Fruit fly (Drosophila melanogaster) whole organism, embryonic: ENCODE data around the gene CG3032.

Experiments used
- Bdp1 ChIP-seq: fragments of 200-800 bp; sonication (Bioruptor generic); optimal IDR thresholded peaks from 3 replicates; lab custom pipeline; 2016; ENCODE audit warnings: missing biosample characterization, missing genetic modification characterization
- CG1024 ChIP-seq: fragments of 200-800 bp; sonication (Bioruptor generic); IDR thresholded peaks from 2 replicates; pipeline ENCODE4 v1.3.6; 2022; ENCODE audit warnings: missing biosample characterization, missing genetic modification characterization
- CG10543 ChIP-seq: fragments of 200-800 bp; sonication (Bioruptor generic); optimal IDR thresholded peaks from 3 replicates; lab custom pipeline; 2017; ENCODE audit warnings: missing biosample characterization, mild to moderate bottlenecking, missing genetic modification characterization, moderate library complexity
- CG10654 ChIP-seq: fragments of 200-800 bp; sonication (Bioruptor generic); optimal IDR thresholded peaks from 2 replicates; lab custom pipeline; 2016; ENCODE audit warnings: missing biosample characterization, missing genetic modification characterization
- CG11695 ChIP-seq: fragments of 200-800 bp; sonication (Bioruptor generic); IDR thresholded peaks from 3 replicates; pipeline ENCODE4 v1.3.6; 2022; ENCODE audit warnings: missing biosample characterization, missing genetic modification characterization
- CG12236 ChIP-seq: fragments of 200-800 bp; sonication (Bioruptor generic); optimal IDR thresholded peaks from 2 replicates; lab custom pipeline; 2016; ENCODE audit warnings: missing biosample characterization, missing genetic modification characterization
- CG13624 ChIP-seq: fragments of 200-800 bp; sonication (Bioruptor generic); optimal IDR thresholded peaks from 2 replicates; lab custom pipeline; 2016; ENCODE audit warnings: missing biosample characterization, missing genetic modification characterization
- CG13775 ChIP-seq: fragments of 200-800 bp; sonication (Bioruptor generic); optimal IDR thresholded peaks from 3 replicates; lab custom pipeline; 2017; ENCODE audit warnings: missing biosample characterization, mild to moderate bottlenecking, missing genetic modification characterization
- CG14710 ChIP-seq: fragments of 200-800 bp; sonication (Bioruptor generic); optimal IDR thresholded peaks from 3 replicates; lab custom pipeline; 2019; ENCODE audit warnings: missing biosample characterization, mild to moderate bottlenecking, missing genetic modification characterization, moderate library complexity
- CG16813 ChIP-seq: fragments of 200-800 bp; sonication (Bioruptor generic); IDR thresholded peaks from 3 replicates; pipeline ENCODE4 v1.3.6; 2022; ENCODE audit warnings: missing biosample characterization, missing genetic modification characterization; ENCODE audit not compliant: partially characterized antibody
- CG17385 ChIP-seq: fragments of 200-800 bp; sonication (Bioruptor generic); optimal IDR thresholded peaks from 3 replicates; lab custom pipeline; 2018; ENCODE audit warnings: missing biosample characterization, mild to moderate bottlenecking, missing genetic modification characterization
- CG18599 ChIP-seq: fragments of 200-800 bp; sonication (Bioruptor generic); optimal IDR thresholded peaks from 3 replicates; lab custom pipeline; 2017; ENCODE audit warnings: missing biosample characterization, missing genetic modification characterization, mild to moderate bottlenecking, moderate library complexity, missing genetic modification reagents
- CG31365 ChIP-seq: fragments of 200-800 bp; sonication (Bioruptor generic); optimal IDR thresholded peaks from 2 replicates; lab custom pipeline; 2018; ENCODE audit warnings: missing biosample characterization, mild to moderate bottlenecking, missing genetic modification characterization
- CG32532 ChIP-seq: fragments of 200-800 bp; sonication (Bioruptor generic); IDR thresholded peaks from 2 replicates; pipeline ENCODE4 v1.3.6; 2022; ENCODE audit warnings: missing biosample characterization, missing genetic modification characterization
- CG33213 ChIP-seq: fragments of 200-800 bp; sonication (Bioruptor generic); optimal IDR thresholded peaks from 3 replicates; lab custom pipeline; 2016; ENCODE audit warnings: missing biosample characterization, missing genetic modification characterization
- CG34376 ChIP-seq: fragments of 200-800 bp; sonication (Bioruptor generic); optimal IDR thresholded peaks from 2 replicates; lab custom pipeline; 2018; ENCODE audit warnings: missing biosample characterization, mild to moderate bottlenecking, missing genetic modification characterization
- CG34422 ChIP-seq: fragments of 200-800 bp; sonication (Bioruptor generic); IDR thresholded peaks from 3 replicates; pipeline ENCODE4 v1.3.6; 2022; ENCODE audit warnings: missing biosample characterization, missing genetic modification characterization
- CG4707 ChIP-seq: fragments of 200-800 bp; sonication (Bioruptor generic); optimal IDR thresholded peaks from 2 replicates; lab custom pipeline; 2018; ENCODE audit warnings: missing biosample characterization, mild to moderate bottlenecking, missing genetic modification characterization, moderate library complexity
- CG4854 ChIP-seq: fragments of 200-800 bp; sonication (Bioruptor generic); optimal IDR thresholded peaks from 2 replicates; lab custom pipeline; 2016; ENCODE audit warnings: missing biosample characterization, missing genetic modification characterization, inconsistent platforms
- CG7963 ChIP-seq: fragments of 200-800 bp; sonication (Bioruptor generic); IDR thresholded peaks from 3 replicates; pipeline ENCODE4 v1.3.6; 2022; ENCODE audit warnings: missing biosample characterization, missing genetic modification characterization; ENCODE audit not compliant: partially characterized antibody
- CG9876 ChIP-seq: fragments of 200-800 bp; sonication (Bioruptor generic); optimal IDR thresholded peaks from 2 replicates; lab custom pipeline; 2016; ENCODE audit warnings: missing biosample characterization, missing genetic modification characterization
- D19A ChIP-seq: fragments of 200-800 bp; optimal IDR thresholded peaks from 3 replicates; lab custom pipeline; 2019; ENCODE audit warnings: missing biosample characterization, mild to moderate bottlenecking, missing genetic modification characterization, moderate library complexity
- Dp ChIP-seq: fragments of 200-800 bp; sonication (Bioruptor generic); optimal IDR thresholded peaks from 2 replicates; lab custom pipeline; 2018; ENCODE audit warnings: missing biosample characterization, mild to moderate bottlenecking, missing genetic modification characterization, moderate library complexity
- GATAe ChIP-seq: fragments of 200-800 bp; sonication (Bioruptor generic); conservative IDR thresholded peaks from 2 replicates; pipeline ENCODE4 v1.3.6; 2022; ENCODE audit warnings: missing biosample characterization, missing genetic modification characterization
- Gug ChIP-seq: fragments of 200-800 bp; sonication (Bioruptor generic); IDR thresholded peaks from 4 replicates; pipeline ENCODE4 v1.3.6; 2022; ENCODE audit warnings: missing biosample characterization, missing genetic modification characterization
- HLH54F ChIP-seq: fragments of 200-800 bp; sonication (Bioruptor generic); optimal IDR thresholded peaks from 3 replicates; lab custom pipeline; 2016; ENCODE audit warnings: missing biosample characterization, missing genetic modification characterization
- Hr39 ChIP-seq: fragments of >200 bp; optimal IDR thresholded peaks from 2 replicates; lab custom pipeline; 2017
- Six4 ChIP-seq: fragments of 200-800 bp; sonication (Bioruptor generic); optimal IDR thresholded peaks from 2 replicates; lab custom pipeline; 2016; ENCODE audit warnings: missing biosample characterization, missing genetic modification characterization
- Spps ChIP-seq: fragments of 200-800 bp; sonication (Bioruptor generic); optimal IDR thresholded peaks from 2 replicates; lab custom pipeline; 2018; ENCODE audit warnings: missing biosample characterization, mild to moderate bottlenecking, missing genetic modification characterization
- TFAM ChIP-seq: fragments of 200-800 bp; sonication (Bioruptor generic); optimal IDR thresholded peaks from 2 replicates; lab custom pipeline; 2017; ENCODE audit warnings: missing biosample characterization, missing genetic modification characterization, inconsistent platforms
- aop ChIP-seq: fragments of 200-800 bp; sonication (Bioruptor generic); IDR thresholded peaks from 2 replicates; pipeline ENCODE4 v1.3.6; 2022; ENCODE audit warnings: missing biosample characterization, missing genetic modification characterization
- bowl ChIP-seq: fragments of 200-800 bp; sonication (Bioruptor generic); IDR thresholded peaks from 2 replicates; pipeline ENCODE4 v1.3.6; 2022; ENCODE audit warnings: missing biosample characterization, missing genetic modification characterization
- cas ChIP-seq: fragments of 200-800 bp; sonication (Bioruptor generic); IDR thresholded peaks from 2 replicates; pipeline ENCODE4 v1.3.6; 2022; ENCODE audit warnings: missing biosample characterization, missing genetic modification characterization
- cato ChIP-seq: fragments of 200-800 bp; sonication (Bioruptor generic); optimal IDR thresholded peaks from 2 replicates; lab custom pipeline; 2016; ENCODE audit warnings: missing biosample characterization, missing genetic modification characterization, borderline replicate concordance
- crol ChIP-seq: fragments of 200-800 bp; sonication (Bioruptor generic); IDR thresholded peaks from 2 replicates; pipeline ENCODE4 v1.3.6; 2022; ENCODE audit warnings: missing biosample characterization, missing genetic modification characterization
- en ChIP-seq: fragments of 200-800 bp; sonication (Bioruptor generic); optimal IDR thresholded peaks from 2 replicates; lab custom pipeline; 2016; ENCODE audit warnings: missing biosample characterization, missing genetic modification characterization
- exex ChIP-seq: fragments of 200-800 bp; sonication (Bioruptor generic); optimal IDR thresholded peaks from 4 replicates; lab custom pipeline; 2018; ENCODE audit warnings: missing biosample characterization, mild to moderate bottlenecking, missing genetic modification characterization, moderate library complexity
- fd64A ChIP-seq: fragments of 200-800 bp; sonication (Bioruptor generic); optimal IDR thresholded peaks from 3 replicates; lab custom pipeline; 2018; ENCODE audit warnings: missing biosample characterization, mild to moderate bottlenecking, missing genetic modification characterization
- fd96Cb ChIP-seq: fragments of 200-800 bp; sonication (Bioruptor generic); optimal IDR thresholded peaks from 2 replicates; lab custom pipeline; 2018; ENCODE audit warnings: missing biosample characterization, mild to moderate bottlenecking, missing genetic modification characterization, moderate library complexity
- gfzf ChIP-seq: fragments of 200-800 bp; sonication (Bioruptor generic); optimal IDR thresholded peaks from 2 replicates; lab custom pipeline; 2016; ENCODE audit warnings: missing biosample characterization, mild to moderate bottlenecking, missing genetic modification characterization, moderate library complexity
- jing ChIP-seq: fragments of 200-800 bp; sonication (Bioruptor generic); optimal IDR thresholded peaks from 2 replicates; lab custom pipeline; 2018; ENCODE audit warnings: missing biosample characterization, mild to moderate bottlenecking, missing genetic modification characterization
- luna ChIP-seq: fragments of 200-800 bp; sonication (Bioruptor generic); optimal IDR thresholded peaks from 2 replicates; lab custom pipeline; 2016; ENCODE audit warnings: missing biosample characterization, missing genetic modification characterization
- nerfin-2 ChIP-seq: fragments of 200-800 bp; sonication (Bioruptor generic); IDR thresholded peaks from 2 replicates; pipeline ENCODE4 v1.3.6; 2022; ENCODE audit warnings: missing biosample characterization, missing genetic modification characterization; ENCODE audit not compliant: partially characterized antibody
- rib ChIP-seq: fragments of 200-800 bp; sonication (Bioruptor generic); IDR thresholded peaks from 2 replicates; pipeline ENCODE4 v1.3.6; 2022; ENCODE audit warnings: missing biosample characterization, missing genetic modification characterization
- sc ChIP-seq, 3 experiments: fragments of >200 bp in 2 of 3; fragments of 200-800 bp in 1 of 3; sonication (Bioruptor generic) in 1 of 3; optimal IDR thresholded peaks; 2 replicates in 2 of 3; 3 replicates in 1 of 3; lab custom pipeline; 2017; ENCODE audit warnings: mild to moderate bottlenecking in 1 of 3, missing biosample characterization in 1 of 3, missing genetic modification characterization in 1 of 3, missing genetic modification reagents in 1 of 3
- sens ChIP-seq: fragments of 200-800 bp; sonication (Bioruptor generic); peaks from one replicate; lab custom pipeline; 2016; ENCODE audit warnings: missing biosample characterization, missing genetic modification characterization
- sqz ChIP-seq: fragments of 200-800 bp; sonication (Bioruptor generic); optimal IDR thresholded peaks from 3 replicates; lab custom pipeline; 2018; ENCODE audit warnings: missing biosample characterization, mild to moderate bottlenecking, missing genetic modification characterization
- unc-4 ChIP-seq: fragments of 200-800 bp; sonication (Bioruptor generic); IDR thresholded peaks from 2 replicates; pipeline ENCODE4 v1.3.6; 2022; ENCODE audit warnings: missing biosample characterization, missing genetic modification characterization; ENCODE audit not compliant: partially characterized antibody
- vnd ChIP-seq: fragments of 200-800 bp; sonication (Bioruptor generic); IDR thresholded peaks from 3 replicates; pipeline ENCODE4 v1.3.6; 2022; ENCODE audit warnings: missing biosample characterization, missing genetic modification characterization; ENCODE audit not compliant: partially characterized antibody
- yki ChIP-seq: fragments of >200 bp; optimal IDR thresholded peaks from 3 replicates; lab custom pipeline; 2018

The CG3032 gene

dm6 chrX:7004101-7004700, 9.5 kb downstream of the CG3032 start (continued):
- TF ChIP-seq cas (GFP tag; lab: Robert Waterston, UW) (peak; percentile 40; the same call in 1 of the 2 replicates), luna (GFP tag; lab: Kevin White, UChicago) (peak; percentile 23), Dp (GFP tag; lab: Kevin White, UChicago) (no peak), cato (GFP tag; lab: Kevin White, UChicago) (peak; percentile 51), unc-4 (GFP tag; lab: Robert Waterston, UW) (no peak), HLH54F (GFP tag; lab: Kevin White, UChicago) (peak; percentile 26), CG7963 (no peak), CG34376 (GFP tag; lab: Kevin White, UChicago) (peak; percentile 39), CG13775 (GFP tag; lab: Kevin White, UChicago) (peak; percentile 75), exex (tag; lab: Kevin White, UChicago) (peak; percentile 55), D19A (tag; lab: Kevin White, UChicago) (peak; percentile 63), Six4 (GFP tag; lab: Kevin White, UChicago) (peak; percentile 90), CG18599 (GFP tag; lab: Kevin White, UChicago) (peak; percentile 85), nerfin-2 (no peak), aop (GFP tag; lab: Robert Waterston, UW) (no peak), Gug (GFP tag; lab: Robert Waterston, UW) (no peak), CG1024 (GFP tag; lab: Robert Waterston, UW) (peak; percentile 75), CG31365 (tag; lab: Kevin White, UChicago) (peak; percentile 77), rib (GFP tag; lab: Robert Waterston, UW) (no peak), CG12236 (peak; percentile 97), crol (no peak), CG11695 (GFP tag; lab: Robert Waterston, UW) (peak; percentile 73), yki (no peak), en (GFP tag; lab: Kevin White, UChicago) (peak; percentile 65), CG32532 (GFP tag; lab: Robert Waterston, UW) (peak; percentile 48; the same call in 1 of the 2 replicates), Spps (tag; lab: Kevin White, UChicago) (peak; percentile 86), CG9876 (GFP tag; lab: Kevin White, UChicago) (peak; percentile 79), Hr39 (lab: Kevin White, UChicago) (no peak), CG14710 (tag; lab: Kevin White, UChicago) (peak; percentile 92), CG4854 (GFP tag; lab: Kevin White, UChicago) (peak; percentile 66), Bdp1 (GFP tag; lab: Kevin White, UChicago) (peak; percentile 85), fd96Cb (tag; lab: Kevin White, UChicago) (peak; percentile 56), vnd (GFP tag; lab: Robert Waterston, UW) (no peak), jing (GFP tag; lab: Kevin White, UChicago) (peak; percentile 56), CG4707 (peak; percentile 79), sens (peak; percentile 99), fd64A (GFP tag; lab: Kevin White, UChicago) (peak; percentile 95), CG16813 (no peak), CG10654 (GFP tag; lab: Kevin White, UChicago) (peak; percentile 76), GATAe (GFP tag; lab: Robert Waterston, UW) (no peak), CG17385 (GFP tag; lab: Kevin White, UChicago) (peak; percentile 71), sqz (GFP tag; lab: Kevin White, UChicago) (peak; percentile 85), gfzf (no peak), CG33213 (GFP tag; lab: Kevin White, UChicago) (peak; percentile 90), CG34422 (GFP tag; lab: Robert Waterston, UW) (peak; percentile 25; the same call in 1 of the 3 replicates), bowl (no peak), TFAM (GFP tag; lab: Kevin White, UChicago) (peak; percentile 64), CG13624 (peak; percentile 73), CG10543 (GFP tag; lab: Kevin White, UChicago) (peak; percentile 88), sc (optimal IDR thresholded peaks at IDR 0.05; lab: Kevin White, UChicago) (no peak), sc (GFP tag; optimal IDR thresholded peaks at IDR 0.05; lab: Kevin White, UChicago) (peak; percentile 90)
